Fruit fly (Drosophila melanogaster): Measurements from ENCODE around the gene CG32432.
A peak's percentile ranks its signal among the peaks of the same experiment; 100 is the strongest.

The CG32432 gene

DNA sequence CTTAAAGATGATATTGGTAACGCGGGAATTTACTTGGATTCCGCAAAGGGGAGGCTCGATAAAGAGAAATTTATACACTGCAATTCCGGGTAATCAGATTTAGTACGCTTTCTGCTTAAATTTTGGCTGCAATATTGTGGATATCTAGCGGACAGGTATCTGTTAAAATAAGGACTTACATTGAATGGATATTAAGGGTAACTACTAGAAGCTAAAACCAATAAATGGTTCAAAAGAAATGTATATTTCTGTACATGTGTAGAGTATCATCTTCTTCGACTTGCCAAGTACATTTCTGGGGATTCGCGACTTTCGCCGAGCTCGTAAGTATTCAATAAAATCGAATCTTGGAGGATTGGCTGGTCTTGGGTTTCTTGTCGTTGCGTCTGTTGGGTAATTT is 44.4 kb upstream of the CG32432 start:
- TF ChIP-seq Myc (optimal IDR thresholded peaks at IDR 0.05) = no peak
- TF ChIP-seq OdsH (GFP tag; optimal IDR thresholded peaks at IDR 0.05) = no peak
- no peak for TF ChIP-seq dl (GFP tag; optimal IDR thresholded peaks at IDR 0.05; ENCODE audit: insufficient read depth in 1 of 2, partially characterized antibody in 2 of 2)
- no peak for TF ChIP-seq brk (GFP tag; optimal IDR thresholded peaks at IDR 0.05)
- no peak for TF ChIP-seq ey (GFP tag; optimal IDR thresholded peaks at IDR 0.05)
- no peak for TF ChIP-seq Hr83 (GFP tag; optimal IDR thresholded peaks at IDR 0.05; ENCODE audit: poor library complexity, severe bottlenecking)
- TF ChIP-seq Vsx2 (GFP tag; optimal IDR thresholded peaks at IDR 0.05; ENCODE audit: partially characterized antibody) = no peak
- TF ChIP-seq Hr78 (GFP tag; optimal IDR thresholded peaks at IDR 0.05) = no peak
- no peak for TF ChIP-seq CG9705 (GFP tag; optimal IDR thresholded peaks at IDR 0.05)
- no peak for TF ChIP-seq usp (GFP tag; optimal IDR thresholded peaks at IDR 0.05)
- no peak for TF ChIP-seq HLH106 (tag; optimal IDR thresholded peaks at IDR 0.05)

- TF ChIP-seq ey (GFP tag; optimal IDR thresholded peaks at IDR 0.05) (no peak), usp (GFP tag; optimal IDR thresholded peaks at IDR 0.05) (no peak), Sp1 (GFP tag; optimal IDR thresholded peaks at IDR 0.05) (no peak), foxo (GFP tag; optimal IDR thresholded peaks at IDR 0.05) (no peak), sv (GFP tag; optimal IDR thresholded peaks at IDR 0.05) (no peak), h (GFP tag; optimal IDR thresholded peaks at IDR 0.05) (no peak), Jra (GFP tag; optimal IDR thresholded peaks at IDR 0.05) (no peak), dl (GFP tag; optimal IDR thresholded peaks at IDR 0.05; ENCODE audit: insufficient read depth in 1 of 2, partially characterized antibody in 2 of 2) (no peak), Rel (GFP tag; optimal IDR thresholded peaks at IDR 0.05) (no peak), Rel (tag; optimal IDR thresholded peaks at IDR 0.05) (no peak), br (GFP tag; optimal IDR thresholded peaks at IDR 0.05) (no peak), CG9705 (GFP tag; optimal IDR thresholded peaks at IDR 0.05) (no peak), N (GFP tag; optimal IDR thresholded peaks at IDR 0.05) (no peak), psq (GFP tag; optimal IDR thresholded peaks at IDR 0.05) (no peak), pan (optimal IDR thresholded peaks at IDR 0.05) (no peak), jim (GFP tag; optimal IDR thresholded peaks at IDR 0.05) (no peak), GATAd (GFP tag; optimal IDR thresholded peaks at IDR 0.05) (no peak), woc (GFP tag; optimal IDR thresholded peaks at IDR 0.05) (no peak), dmrt93B (GFP tag; optimal IDR thresholded peaks at IDR 0.05) (no peak), fru (GFP tag; optimal IDR thresholded peaks at IDR 0.05) (no peak), OdsH (GFP tag; optimal IDR thresholded peaks at IDR 0.05) (no peak)
These were observed 42.5 kb upstream of the CG32432 start, which contains the start of gene CG10589 for dm6 chr3L:20927526-20927925. TSS of gene CG10589 (plus strand) at chr3L:20927826.

- TF ChIP-seq h (GFP tag; optimal IDR thresholded peaks at IDR 0.05) (no peak), GATAd (GFP tag; optimal IDR thresholded peaks at IDR 0.05) (no peak), Dif (GFP tag; optimal IDR thresholded peaks at IDR 0.05; ENCODE audit: partially characterized antibody) (no peak), brk (GFP tag; optimal IDR thresholded peaks at IDR 0.05) (no peak), dl (GFP tag; optimal IDR thresholded peaks at IDR 0.05; ENCODE audit: insufficient read depth in 1 of 2, partially characterized antibody in 2 of 2) (no peak), woc (GFP tag; optimal IDR thresholded peaks at IDR 0.05) (peak; percentile 18), CG9705 (GFP tag; optimal IDR thresholded peaks at IDR 0.05) (no peak), Dfd (GFP tag; optimal IDR thresholded peaks at IDR 0.05) (no peak), Mio (GFP tag; optimal IDR thresholded peaks at IDR 0.05) (no peak), foxo (GFP tag; optimal IDR thresholded peaks at IDR 0.05) (peak in 1 of 2 experiments; percentile 30), tai (GFP tag; optimal IDR thresholded peaks at IDR 0.05) (no peak), Jra (GFP tag; optimal IDR thresholded peaks at IDR 0.05) (no peak), Sp1 (GFP tag; optimal IDR thresholded peaks at IDR 0.05) (no peak), usp (GFP tag; optimal IDR thresholded peaks at IDR 0.05) (no peak), sv (GFP tag; optimal IDR thresholded peaks at IDR 0.05) (no peak), jim (GFP tag; optimal IDR thresholded peaks at IDR 0.05) (no peak), fru (GFP tag; optimal IDR thresholded peaks at IDR 0.05) (peak; percentile 6), rgr (GFP tag; optimal IDR thresholded peaks at IDR 0.05) (peak; percentile 30), br (GFP tag; optimal IDR thresholded peaks at IDR 0.05) (no peak), OdsH (GFP tag; optimal IDR thresholded peaks at IDR 0.05) (no peak), ey (GFP tag; optimal IDR thresholded peaks at IDR 0.05) (peak; percentile 34), dsf (GFP tag; optimal IDR thresholded peaks at IDR 0.05; ENCODE audit: borderline replicate concordance) (no peak)
These were observed 38.1 kb upstream of the CG32432 start for dm6 chr3L:20923030-20923591.

dm6 chr3L:20922279-20922830 is 37.4 kb upstream of the CG32432 start:
- no peak for TF ChIP-seq tai (GFP tag; optimal IDR thresholded peaks at IDR 0.05)
- no peak for TF ChIP-seq CrebA (GFP tag; optimal IDR thresholded peaks at IDR 0.05; ENCODE audit: borderline replicate concordance)
- no peak for TF ChIP-seq lola (GFP tag; optimal IDR thresholded peaks at IDR 0.05)
- no peak for TF ChIP-seq Rel (GFP tag; optimal IDR thresholded peaks at IDR 0.05)
- no peak for TF ChIP-seq Rel (tag; optimal IDR thresholded peaks at IDR 0.05)
- TF ChIP-seq Myc (optimal IDR thresholded peaks at IDR 0.05) = no peak
- no peak for TF ChIP-seq HLH106 (tag; optimal IDR thresholded peaks at IDR 0.05)
- no peak for TF ChIP-seq br (GFP tag; optimal IDR thresholded peaks at IDR 0.05)
- TF ChIP-seq Hnf4 (GFP tag; optimal IDR thresholded peaks at IDR 0.05) = no peak
- no peak for TF ChIP-seq sage (GFP tag; optimal IDR thresholded peaks at IDR 0.05)
- TF ChIP-seq sv (GFP tag; optimal IDR thresholded peaks at IDR 0.05) = no peak
- no peak for TF ChIP-seq Dif (GFP tag; optimal IDR thresholded peaks at IDR 0.05; ENCODE audit: partially characterized antibody)
- TF ChIP-seq Dfd (GFP tag; optimal IDR thresholded peaks at IDR 0.05) = no peak
- no peak for TF ChIP-seq fru (GFP tag; optimal IDR thresholded peaks at IDR 0.05)
- no peak for TF ChIP-seq dsf (GFP tag; optimal IDR thresholded peaks at IDR 0.05; ENCODE audit: borderline replicate concordance)
- TF ChIP-seq pan (optimal IDR thresholded peaks at IDR 0.05) = no peak
- TF ChIP-seq brk (GFP tag; optimal IDR thresholded peaks at IDR 0.05) = no peak
- TF ChIP-seq Vsx2 (GFP tag; optimal IDR thresholded peaks at IDR 0.05; ENCODE audit: partially characterized antibody) = no peak
- no peak for TF ChIP-seq Mio (GFP tag; optimal IDR thresholded peaks at IDR 0.05)
